Worm (Caenorhabditis elegans) whole organism, early embryonic: ENCODE measurements around the gene pals-25.

Experiments
- flt-1 ChIP-seq: fragments of 200-800 bp; sonication (Bioruptor generic); IDR thresholded peaks from 2 replicates; pipeline ENCODE4 v1.3.6; 2022; ENCODE audit warnings: missing genetic modification characterization, missing compliant biosample characterization
- scrt-1 ChIP-seq: fragments of 200-800 bp; sonication (Bioruptor generic); IDR thresholded peaks from 2 replicates; pipeline ENCODE4 v1.3.6; 2022; ENCODE audit warnings: missing genetic modification characterization, missing compliant biosample characterization
- tbx-11 ChIP-seq: fragments of 200-800 bp; sonication (Bioruptor generic); IDR thresholded peaks from 2 replicates; pipeline ENCODE4 v1.3.6; 2022; ENCODE audit warnings: missing genetic modification characterization, missing compliant biosample characterization
- tbx-37 ChIP-seq: fragments of 200-800 bp; sonication (Bioruptor generic); conservative IDR thresholded peaks from 2 replicates; pipeline ENCODE4 v1.3.6; 2022; ENCODE audit warnings: missing genetic modification reagents, missing genetic modification characterization, missing compliant biosample characterization

DNA sequence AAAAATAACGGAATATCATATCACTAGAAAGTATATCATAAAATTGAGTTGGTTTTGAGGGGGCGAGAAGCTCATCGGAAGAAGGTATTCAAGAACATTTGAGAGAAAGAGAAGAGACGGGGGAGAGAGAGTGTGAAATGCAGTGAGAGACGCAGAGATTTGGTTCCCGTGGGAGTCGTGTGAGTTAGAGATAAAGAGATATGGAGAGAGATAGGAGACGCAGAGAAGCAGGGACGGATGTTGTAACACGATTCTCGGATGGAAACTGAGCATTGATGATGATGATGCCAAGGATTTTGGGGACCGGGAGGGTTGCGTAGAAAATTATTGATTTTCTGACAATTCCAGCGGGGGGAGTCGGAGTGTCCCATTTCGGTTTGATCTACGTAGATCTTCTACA is 38.1 kb upstream of the pals-25 start:
- TF ChIP-seq scrt-1 (GFP tag; lab: Robert Waterston, UW) (no peak), flt-1 (GFP tag; lab: Robert Waterston, UW) (no peak), tbx-11 (no peak), tbx-37 (no peak)
